Worm (Caenorhabditis elegans) whole organism, young adult: ENCODE results near the gene trx-3.

Experiments used
- C17E4.6 ChIP-seq: fragments of 200-800 bp; sonication (Bioruptor generic); IDR thresholded peaks from 2 replicates; pipeline ENCODE4 v1.3.6; 2022; ENCODE audit warnings: missing genetic modification reagents, missing genetic modification characterization, missing compliant biosample characterization
- D2030.7 ChIP-seq: fragments of 200-800 bp; sonication (Bioruptor generic); IDR thresholded peaks from 2 replicates; pipeline ENCODE4 v1.3.6; 2022; ENCODE audit warnings: missing genetic modification reagents, missing genetic modification characterization, missing compliant biosample characterization
- F10E7.11 ChIP-seq: sonication (generic microtip); optimal IDR thresholded peaks from 2 replicates; lab custom pipeline; 2017; ENCODE audit warnings: mild to moderate bottlenecking, missing genetic modification characterization, moderate library complexity, missing compliant biosample characterization
- F39B2.1 ChIP-seq: fragments of 200-800 bp; sonication (Bioruptor generic); IDR thresholded peaks from 2 replicates; pipeline ENCODE4 v1.3.6; 2022; ENCODE audit warnings: missing genetic modification reagents, missing genetic modification characterization, missing compliant biosample characterization
- F49E8.2 ChIP-seq: sonication (generic microtip); optimal IDR thresholded peaks from 3 replicates; lab custom pipeline; 2017; ENCODE audit warnings: missing genetic modification characterization, mild to moderate bottlenecking, missing compliant biosample characterization, antibody characterized with exemption, moderate library complexity; ENCODE audit not compliant: insufficient read depth
- F57A8.1 ChIP-seq: fragments of 200-800 bp; sonication (Bioruptor generic); optimal IDR thresholded peaks from 2 replicates; lab custom pipeline; 2018; ENCODE audit warnings: mild to moderate bottlenecking, missing genetic modification characterization, moderate library complexity, missing compliant biosample characterization
- Y79H2A.3 ChIP-seq: fragments of 200-800 bp; sonication (Bioruptor generic); conservative IDR thresholded peaks from 2 replicates; pipeline ENCODE4 v1.3.6; 2022; ENCODE audit warnings: missing genetic modification reagents, missing genetic modification characterization, missing compliant biosample characterization
- Y95B8A.8 ChIP-seq: fragments of 200-800 bp; sonication (Bioruptor generic); IDR thresholded peaks from 2 replicates; pipeline ENCODE4 v1.3.6; 2022; ENCODE audit warnings: missing genetic modification reagents, missing genetic modification characterization, missing compliant biosample characterization
- ama-1 ChIP-seq, 3 experiments: fragments of 150-350 bp in 1 of 3; sonication (generic microtip) in 2 of 3; optimal IDR thresholded peaks; 2 replicates each; lab custom pipeline; 2014 to 2018; ENCODE audit warnings: missing biosample characterization in 2 of 3, missing genetic modification characterization in 2 of 3, missing genetic modification reagents in 2 of 3
- atf-7 ChIP-seq: sonication (generic microtip); optimal IDR thresholded peaks from 2 replicates; lab custom pipeline; 2017; ENCODE audit warnings: mild to moderate bottlenecking, missing genetic modification characterization, missing compliant biosample characterization
- attf-3 ChIP-seq: fragments of 200-800 bp; sonication (Bioruptor generic); conservative IDR thresholded peaks from 2 replicates; pipeline ENCODE4 v1.3.6; 2022; ENCODE audit warnings: missing genetic modification reagents, missing genetic modification characterization, missing compliant biosample characterization
- ccch-3 ChIP-seq: fragments of 200-800 bp; sonication (Bioruptor generic); optimal IDR thresholded peaks from 2 replicates; lab custom pipeline; 2018; ENCODE audit warnings: mild to moderate bottlenecking, missing genetic modification characterization, missing compliant biosample characterization
- cebp-1 ChIP-seq, 2 experiments: fragments of 200-800 bp in 1 of 2; sonication (Bioruptor generic) in 1 of 2; sonication (generic microtip) in 1 of 2; IDR thresholded peaks in 1 of 2; optimal IDR thresholded peaks in 1 of 2; 2 replicates each; pipeline versions ENCODE4 v1.3.6 to Lab custom; 2017 to 2022; ENCODE audit warnings: missing compliant biosample characterization in 2 of 2, missing genetic modification characterization in 2 of 2, mild to moderate bottlenecking in 1 of 2, missing genetic modification reagents in 1 of 2, moderate library complexity in 1 of 2
- ceh-100 ChIP-seq: fragments of 200-800 bp; sonication (Bioruptor generic); IDR thresholded peaks from 2 replicates; pipeline ENCODE4 v1.3.6; 2022; ENCODE audit warnings: missing genetic modification reagents, missing genetic modification characterization, missing compliant biosample characterization
- ceh-58 ChIP-seq: fragments of 200-800 bp; sonication (Bioruptor generic); IDR thresholded peaks from 2 replicates; pipeline ENCODE4 v1.3.6; 2022; ENCODE audit warnings: missing genetic modification characterization, missing compliant biosample characterization
- ceh-91 ChIP-seq: fragments of 200-800 bp; sonication (Bioruptor generic); IDR thresholded peaks from 2 replicates; pipeline ENCODE4 v1.3.6; 2022; ENCODE audit warnings: missing genetic modification reagents, missing genetic modification characterization, missing compliant biosample characterization
- die-1 ChIP-seq: sonication (generic microtip); optimal IDR thresholded peaks from 2 replicates; lab custom pipeline; 2016; ENCODE audit warnings: missing genotype, mild to moderate bottlenecking, missing genetic modification characterization, missing compliant biosample characterization
- egl-18 ChIP-seq: fragments of 200-800 bp; sonication (Bioruptor generic); IDR thresholded peaks from 2 replicates; pipeline ENCODE4 v1.3.6; 2022; ENCODE audit warnings: missing genetic modification reagents, missing genetic modification characterization, missing compliant biosample characterization
- egl-44 ChIP-seq: fragments of 200-800 bp; sonication (Bioruptor generic); IDR thresholded peaks from 2 replicates; pipeline ENCODE4 v1.3.6; 2022; ENCODE audit warnings: missing genetic modification reagents, missing genetic modification characterization, missing compliant biosample characterization
- ekl-4 ChIP-seq: fragments of 200-800 bp; sonication (Bioruptor generic); IDR thresholded peaks from 2 replicates; pipeline ENCODE4 v1.3.6; 2022; ENCODE audit warnings: missing genetic modification reagents, missing genetic modification characterization, missing compliant biosample characterization
- fkh-3 ChIP-seq: sonication (generic microtip); optimal IDR thresholded peaks from 2 replicates; lab custom pipeline; 2016; ENCODE audit warnings: mild to moderate bottlenecking, missing genetic modification characterization, missing compliant biosample characterization
- hrde-1 ChIP-seq: sonication (generic microtip); optimal IDR thresholded peaks from 2 replicates; lab custom pipeline; 2016; ENCODE audit warnings: missing genetic modification characterization, mild to moderate bottlenecking, missing compliant biosample characterization, moderate library complexity, missing genotype, missing genetic modification reagents, borderline replicate concordance
- hsf-1 ChIP-seq: fragments of 200-800 bp; sonication (Bioruptor generic); IDR thresholded peaks from 2 replicates; pipeline ENCODE4 v1.3.6; 2022; ENCODE audit warnings: missing genetic modification reagents, missing genetic modification characterization, missing compliant biosample characterization
- madf-6 ChIP-seq: fragments of 200-800 bp; sonication (Bioruptor generic); IDR thresholded peaks from 2 replicates; pipeline ENCODE4 v1.3.6; 2022; ENCODE audit warnings: missing genetic modification reagents, missing genetic modification characterization, missing compliant biosample characterization
- mcd-1 ChIP-seq: fragments of 200-800 bp; sonication (Bioruptor generic); IDR thresholded peaks from 2 replicates; pipeline ENCODE4 v1.3.6; 2022; ENCODE audit warnings: missing genetic modification reagents, missing genetic modification characterization, missing compliant biosample characterization
- mel-28 ChIP-seq: sonication (generic microtip); optimal IDR thresholded peaks from 2 replicates; lab custom pipeline; 2016; ENCODE audit warnings: borderline replicate concordance, mild to moderate bottlenecking, missing genetic modification characterization, missing compliant biosample characterization
- nfyb-1 ChIP-seq: fragments of 200-800 bp; sonication (Bioruptor generic); IDR thresholded peaks from 2 replicates; pipeline ENCODE4 v1.3.6; 2022; ENCODE audit warnings: missing genetic modification reagents, missing genetic modification characterization, missing compliant biosample characterization
- nhr-27 ChIP-seq: fragments of 200-800 bp; sonication (Bioruptor generic); optimal IDR thresholded peaks from 2 replicates; lab custom pipeline; 2018; ENCODE audit warnings: mild to moderate bottlenecking, missing genetic modification characterization, moderate library complexity, missing compliant biosample characterization
- nhr-80 ChIP-seq: sonication (generic microtip); optimal IDR thresholded peaks from 2 replicates; lab custom pipeline; 2016; ENCODE audit warnings: missing genetic modification characterization, missing compliant biosample characterization
- pbrm-1 ChIP-seq: fragments of 200-800 bp; sonication (Bioruptor generic); IDR thresholded peaks from 2 replicates; pipeline ENCODE4 v1.3.6; 2022; ENCODE audit warnings: missing genetic modification reagents, missing genetic modification characterization, missing compliant biosample characterization
- rcor-1 ChIP-seq: fragments of 200-800 bp; sonication (Bioruptor generic); IDR thresholded peaks from 2 replicates; pipeline ENCODE4 v1.3.6; 2022; ENCODE audit warnings: missing genetic modification reagents, missing genetic modification characterization, missing compliant biosample characterization
- rec-8 ChIP-seq, 2 experiments: sonication (generic microtip); optimal IDR thresholded peaks; 2 replicates each; lab custom pipeline; 2016; ENCODE audit warnings: mild to moderate bottlenecking in 2 of 2, missing genetic modification characterization in 2 of 2, missing genetic modification reagents in 2 of 2, missing genotype in 2 of 2, missing biosample characterization in 1 of 2, missing compliant biosample characterization in 1 of 2, moderate library complexity in 1 of 2
- repo-1 ChIP-seq: sonication (generic microtip); optimal IDR thresholded peaks from 2 replicates; lab custom pipeline; 2017; ENCODE audit warnings: mild to moderate bottlenecking, missing genetic modification characterization, missing compliant biosample characterization
- rpc-1 ChIP-seq, 2 experiments: fragments of 150-350 bp in 1 of 2; sonication (generic microtip) in 1 of 2; optimal IDR thresholded peaks; 2 replicates each; lab custom pipeline; 2014 to 2018; ENCODE audit warnings: missing biosample characterization in 1 of 2, missing genetic modification characterization in 1 of 2, missing genetic modification reagents in 1 of 2, missing genotype in 1 of 2
- snpc-3.4 ChIP-seq: sonication (generic microtip); optimal IDR thresholded peaks from 2 replicates; lab custom pipeline; 2017; ENCODE audit warnings: missing genetic modification characterization, mild to moderate bottlenecking, missing compliant biosample characterization, antibody characterized with exemption, moderate library complexity, missing genotype, missing genetic modification reagents
- somi-1 ChIP-seq: fragments of 200-800 bp; sonication (Bioruptor generic); optimal IDR thresholded peaks from 2 replicates; lab custom pipeline; 2018; ENCODE audit warnings: mild to moderate bottlenecking, missing genetic modification characterization, missing compliant biosample characterization
- tbp1 ChIP-seq: fragments of 200-800 bp; sonication (Bioruptor generic); optimal IDR thresholded peaks from 2 replicates; lab custom pipeline; 2018; ENCODE audit warnings: mild to moderate bottlenecking, missing genetic modification characterization, missing compliant biosample characterization
- tlf-1 ChIP-seq: fragments of 200-800 bp; sonication (Bioruptor generic); optimal IDR thresholded peaks from 2 replicates; lab custom pipeline; 2018; ENCODE audit warnings: mild to moderate bottlenecking, missing genetic modification characterization, missing compliant biosample characterization
- unc-130 ChIP-seq: sonication (generic microtip); optimal IDR thresholded peaks from 2 replicates; lab custom pipeline; 2016; ENCODE audit warnings: missing genetic modification reagents, missing genetic modification characterization, missing compliant biosample characterization
- xnd-1 ChIP-seq: sonication (generic microtip); optimal IDR thresholded peaks from 2 replicates; lab custom pipeline; 2016; ENCODE audit warnings: missing genotype, missing genetic modification reagents, missing genetic modification characterization, missing compliant biosample characterization
- ztf-26 ChIP-seq: sonication (generic microtip); optimal IDR thresholded peaks from 2 replicates; lab custom pipeline; 2017; ENCODE audit warnings: missing genetic modification characterization, missing compliant biosample characterization
- ztf-3 ChIP-seq: fragments of 200-800 bp; sonication (Bioruptor generic); optimal IDR thresholded peaks from 2 replicates; lab custom pipeline; 2018; ENCODE audit warnings: mild to moderate bottlenecking, missing genetic modification characterization, missing compliant biosample characterization

The trx-3 gene

DNA sequence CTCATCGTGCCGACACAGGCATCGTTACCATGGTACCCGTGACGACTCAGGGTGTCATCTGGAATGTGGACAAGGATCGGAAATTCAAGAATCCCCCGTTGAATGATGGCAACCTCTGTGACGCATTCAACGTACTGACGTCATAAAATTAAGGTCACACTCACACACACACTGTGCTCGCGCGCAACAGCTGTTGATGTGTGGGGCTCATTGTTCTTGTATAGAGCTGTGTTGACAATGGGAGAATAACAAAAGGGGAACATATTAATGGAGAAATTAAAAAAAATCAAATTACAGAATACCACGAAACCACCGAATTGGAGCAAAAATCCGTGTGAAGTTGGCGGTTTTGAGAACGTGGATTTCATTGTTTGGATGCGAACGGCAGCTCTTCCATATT is 38.5 kb upstream of the trx-3 start:
- TF ChIP-seq egl-18 (GFP tag; lab: Robert Waterston, UW): no peak

DNA sequence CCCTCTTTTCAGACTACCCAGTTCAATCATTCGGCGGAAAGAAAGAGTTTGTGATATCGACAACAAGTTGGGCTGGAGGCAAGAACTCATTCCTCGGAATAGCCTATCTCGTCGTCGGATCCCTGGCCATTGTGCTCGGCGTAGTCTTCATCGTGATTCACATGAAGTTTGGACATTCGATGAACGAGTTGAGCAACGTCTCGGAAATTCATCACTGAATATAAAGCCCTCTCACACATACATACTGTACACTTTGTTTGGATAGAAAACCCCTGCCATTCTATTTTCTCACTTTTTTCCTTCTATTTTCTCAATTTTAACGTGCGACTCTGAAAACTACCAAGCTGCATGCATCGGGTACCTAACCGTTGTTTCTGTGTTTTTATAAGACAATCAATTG is 37.4 kb upstream of the trx-3 start, which contains the start of gene R08C7.12:
R08C7.12 (plus strand) TSS at position 301 of the 400 bp plus-strand sequence.
- TF ChIP-seq F57A8.1 (GFP tag; lab: Kevin White, UChicago): no peak
- TF ChIP-seq mel-28: no peak
- no peak for TF ChIP-seq Y79H2A.3 (GFP tag; lab: Robert Waterston, UW)
- TF ChIP-seq madf-6 (GFP tag; lab: Robert Waterston, UW): peak; percentile 23; the same call in 1 of the 2 replicates

DNA sequence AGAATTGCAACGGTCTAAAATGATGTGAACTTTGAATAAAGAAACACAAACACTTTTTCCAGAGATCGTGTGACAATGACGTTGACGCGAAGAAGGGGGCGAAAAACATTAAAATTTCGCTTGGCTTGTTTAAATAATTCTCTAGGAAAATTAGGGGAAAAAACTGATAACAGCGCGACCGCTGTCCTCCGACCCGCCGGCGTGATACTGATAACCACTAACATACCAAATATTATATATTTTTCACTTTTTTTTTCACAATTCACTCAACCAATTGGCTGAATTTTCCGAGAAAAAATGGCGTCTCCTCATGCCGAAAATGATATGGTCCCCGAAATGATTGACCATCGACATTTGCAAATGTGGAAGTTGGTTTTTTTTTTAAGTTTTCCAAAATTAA is 37.0 kb upstream of the trx-3 start:
- TF ChIP-seq hsf-1 (GFP tag; lab: Robert Waterston, UW) (no peak; the same call in 1 of the 2 replicates), F39B2.1 (GFP tag; lab: Robert Waterston, UW) (no peak), ceh-58 (GFP tag; lab: Robert Waterston, UW) (0 out of 2 replicates have a peak, but pooled peaks have one; percentile 41), fkh-3 (tag; lab: Kevin White, UChicago) (peak; percentile 6), nfyb-1 (GFP tag; lab: Robert Waterston, UW) (peak; percentile 82), tbp1 (GFP tag; lab: Kevin White, UChicago) (peak; percentile 43), ceh-91 (GFP tag; lab: Robert Waterston, UW) (peak; percentile 22), repo-1 (tag; lab: Kevin White, UChicago) (peak; percentile 75), ama-1 (optimal IDR thresholded peaks at IDR 0.05; lab: Kevin White, UChicago) (peak; percentile 49), ama-1 (GFP tag; optimal IDR thresholded peaks at IDR 0.05; lab: Kevin White, UChicago) (no peak), cebp-1 (GFP tag; IDR thresholded peaks at IDR 0.05; lab: Robert Waterston, UW) (no peak), cebp-1 (tag; optimal IDR thresholded peaks at IDR 0.05; lab: Kevin White, UChicago) (peak; percentile 56), F49E8.2 (tag; lab: Kevin White, UChicago) (peak; percentile 41), mel-28 (no peak), unc-130 (GFP tag; lab: Kevin White, UChicago) (no peak), Y95B8A.8 (GFP tag; lab: Robert Waterston, UW) (peak; percentile 70; the same call in 1 of the 2 replicates), nhr-80 (peak; percentile 80), egl-44 (GFP tag; lab: Robert Waterston, UW) (0 out of 2 replicates have a peak, but pooled peaks have one; percentile 24), attf-3 (GFP tag; lab: Robert Waterston, UW) (0 out of 2 replicates have a peak, but pooled peaks have one; percentile 9), snpc-3.4 (tag; lab: Kevin White, UChicago) (no peak), nhr-27 (no peak), ceh-100 (0 out of 2 replicates have a peak, but pooled peaks have one; percentile 27), C17E4.6 (GFP tag; lab: Robert Waterston, UW) (0 out of 2 replicates have a peak, but pooled peaks have one; percentile 16), somi-1 (GFP tag; lab: Kevin White, UChicago) (no peak), ztf-26 (tag; lab: Kevin White, UChicago) (no peak), tlf-1 (GFP tag; lab: Kevin White, UChicago) (no peak), mcd-1 (peak; percentile 38; the same call in 1 of the 2 replicates), ccch-3 (GFP tag; lab: Kevin White, UChicago) (no peak), ekl-4 (GFP tag; lab: Robert Waterston, UW) (no peak; the same call in 1 of the 2 replicates), rec-8 (tag; optimal IDR thresholded peaks at IDR 0.05; lab: Kevin White, UChicago) (peak; percentile 19 to 23), rcor-1 (GFP tag; lab: Robert Waterston, UW) (peak; percentile 39; the same call in 1 of the 2 replicates), xnd-1 (peak; percentile 2), atf-7 (tag; lab: Kevin White, UChicago) (peak; percentile 49), rpc-1 (optimal IDR thresholded peaks at IDR 0.05; lab: Kevin White, UChicago) (no peak), rpc-1 (tag; optimal IDR thresholded peaks at IDR 0.05; lab: Kevin White, UChicago) (no peak), hrde-1 (tag; lab: Kevin White, UChicago) (peak; percentile 51), pbrm-1 (GFP tag; lab: Robert Waterston, UW) (0 out of 2 replicates have a peak, but pooled peaks have one; percentile 40), die-1 (peak; percentile 18), D2030.7 (GFP tag; lab: Robert Waterston, UW) (peak; percentile 35; the same call in 1 of the 2 replicates), ztf-3 (GFP tag; lab: Kevin White, UChicago) (no peak), F10E7.11 (tag; lab: Kevin White, UChicago) (peak; percentile 51)
